Worm (Caenorhabditis elegans) whole organism, midembryonic: ENCODE measurements around the gene rpm-1.

Source experiments
- T22C8.4 ChIP-seq: fragments of 200-800 bp; sonication (Bioruptor generic); IDR thresholded peaks from 2 replicates; pipeline ENCODE4 v1.3.6; 2022; ENCODE audit warnings: missing genetic modification characterization, missing compliant biosample characterization
- cog-1 ChIP-seq: sonication (generic microtip); optimal IDR thresholded peaks from 2 replicates; lab custom pipeline; 2016; ENCODE audit warnings: missing genetic modification characterization, missing compliant biosample characterization
- flt-1 ChIP-seq: fragments of 200-800 bp; sonication (Bioruptor generic); IDR thresholded peaks from 2 replicates; pipeline ENCODE4 v1.3.6; 2022; ENCODE audit warnings: missing genetic modification characterization, missing compliant biosample characterization
- klf-2 ChIP-seq: fragments of 200-800 bp; sonication (Bioruptor generic); conservative IDR thresholded peaks from 2 replicates; pipeline ENCODE4 v1.3.6; 2022; ENCODE audit warnings: missing genetic modification reagents, missing genetic modification characterization, missing compliant biosample characterization
- med-1 ChIP-seq: sonication (generic microtip); optimal IDR thresholded peaks from 2 replicates; lab custom pipeline; 2017; ENCODE audit warnings: missing genetic modification characterization, mild to moderate bottlenecking, missing compliant biosample characterization, antibody characterized with exemption, missing genetic modification reagents; ENCODE audit not compliant: insufficient read depth
- ref-1 ChIP-seq: fragments of 200-800 bp; sonication (Bioruptor generic); conservative IDR thresholded peaks from 2 replicates; pipeline ENCODE4 v1.3.6; 2022; ENCODE audit warnings: missing genetic modification reagents, missing genetic modification characterization, missing compliant biosample characterization
- tab-1 ChIP-seq: fragments of 200-800 bp; sonication (Bioruptor generic); IDR thresholded peaks from 2 replicates; pipeline ENCODE4 v1.3.6; 2022; ENCODE audit warnings: missing genetic modification characterization, missing compliant biosample characterization
- ztf-23 ChIP-seq: fragments of 200-800 bp; sonication (Bioruptor generic); IDR thresholded peaks from 2 replicates; pipeline ENCODE4 v1.3.6; 2022; ENCODE audit warnings: missing genetic modification reagents, missing genetic modification characterization, missing compliant biosample characterization
- ztf-29 ChIP-seq: fragments of 200-800 bp; sonication (Bioruptor generic); IDR thresholded peaks from 2 replicates; pipeline ENCODE4 v1.3.6; 2022; ENCODE audit warnings: missing genetic modification reagents, missing genetic modification characterization, missing compliant biosample characterization

The rpm-1 gene

ce11 chrV:8773826-8774382, 45.9 kb downstream of the rpm-1 start, which contains the start of gene B0507.2:
Gene B0507.2, plus strand, starts transcription at chrV:8774332.
- no peak for TF ChIP-seq T22C8.4 (GFP tag; lab: Robert Waterston, UW)
- no peak for TF ChIP-seq ref-1 (GFP tag; lab: Robert Waterston, UW)
- TF ChIP-seq klf-2: no peak
- no peak for TF ChIP-seq ztf-23 (GFP tag; lab: Robert Waterston, UW)
- no peak for TF ChIP-seq tab-1 (GFP tag; lab: Robert Waterston, UW)
- no peak for TF ChIP-seq cog-1 (tag; lab: Kevin White, UChicago)

- TF ChIP-seq ref-1 (GFP tag; lab: Robert Waterston, UW) (no peak), T22C8.4 (GFP tag; lab: Robert Waterston, UW) (no peak), med-1 (GFP tag; lab: Kevin White, UChicago) (no peak), tab-1 (GFP tag; lab: Robert Waterston, UW) (no peak), ztf-29 (GFP tag; lab: Robert Waterston, UW) (no peak), ztf-23 (GFP tag; lab: Robert Waterston, UW) (no peak), klf-2 (no peak)
These were observed 48.2 kb downstream of the rpm-1 start, which contains the start of gene srx-115 for ce11 chrV:8771599-8771998. Gene srx-115, plus strand, starts transcription at chrV:8771899.

ce11 chrV:8769154-8769553, 50.6 kb downstream of the rpm-1 start:
- TF ChIP-seq T22C8.4 (GFP tag; lab: Robert Waterston, UW) (no peak), ztf-23 (GFP tag; lab: Robert Waterston, UW) (no peak), med-1 (GFP tag; lab: Kevin White, UChicago) (no peak), ref-1 (GFP tag; lab: Robert Waterston, UW) (no peak), flt-1 (GFP tag; lab: Robert Waterston, UW) (no peak), tab-1 (GFP tag; lab: Robert Waterston, UW) (no peak)

- TF ChIP-seq ref-1 (GFP tag; lab: Robert Waterston, UW) (no peak), flt-1 (GFP tag; lab: Robert Waterston, UW) (no peak), med-1 (GFP tag; lab: Kevin White, UChicago) (no peak), cog-1 (tag; lab: Kevin White, UChicago) (no peak), T22C8.4 (GFP tag; lab: Robert Waterston, UW) (no peak), klf-2 (no peak), ztf-29 (GFP tag; lab: Robert Waterston, UW) (no peak), ztf-23 (GFP tag; lab: Robert Waterston, UW) (no peak), tab-1 (GFP tag; lab: Robert Waterston, UW) (no peak)
These were observed 51.2 kb downstream of the rpm-1 start, which contains the start of gene B0507.3 for ce11 chrV:8768481-8768959. Gene B0507.3, plus strand, starts transcription at chrV:8768909.

- TF ChIP-seq tab-1 (GFP tag; lab: Robert Waterston, UW) (no peak), klf-2 (no peak), flt-1 (GFP tag; lab: Robert Waterston, UW) (no peak), ztf-29 (GFP tag; lab: Robert Waterston, UW) (no peak), T22C8.4 (GFP tag; lab: Robert Waterston, UW) (no peak), ref-1 (GFP tag; lab: Robert Waterston, UW) (no peak), med-1 (GFP tag; lab: Kevin White, UChicago) (no peak), ztf-23 (GFP tag; lab: Robert Waterston, UW) (no peak), cog-1 (tag; lab: Kevin White, UChicago) (no peak)
These were observed 52.3 kb downstream of the rpm-1 start for ce11 chrV:8767493-8767892.

- TF ChIP-seq med-1 (GFP tag; lab: Kevin White, UChicago) (no peak), flt-1 (GFP tag; lab: Robert Waterston, UW) (no peak), cog-1 (tag; lab: Kevin White, UChicago) (no peak), T22C8.4 (GFP tag; lab: Robert Waterston, UW) (no peak), ztf-23 (GFP tag; lab: Robert Waterston, UW) (no peak), klf-2 (no peak), ref-1 (GFP tag; lab: Robert Waterston, UW) (no peak), ztf-29 (GFP tag; lab: Robert Waterston, UW) (no peak), tab-1 (GFP tag; lab: Robert Waterston, UW) (no peak)
These were observed 52.7 kb downstream of the rpm-1 start for ce11 chrV:8767041-8767440.

- TF ChIP-seq med-1 (GFP tag; lab: Kevin White, UChicago) (no peak), klf-2 (no peak), T22C8.4 (GFP tag; lab: Robert Waterston, UW) (no peak), tab-1 (GFP tag; lab: Robert Waterston, UW) (no peak), cog-1 (tag; lab: Kevin White, UChicago) (no peak), flt-1 (GFP tag; lab: Robert Waterston, UW) (no peak)
These were observed 53.8 kb downstream of the rpm-1 start, which contains the start of gene B0507.9 for ce11 chrV:8765938-8766337. Gene B0507.9, minus strand, starts transcription at chrV:8766038.

ce11 chrV:8762861-8763260, 56.9 kb downstream of the rpm-1 start, which contains the start of gene B0507.8:
Gene B0507.8, minus strand, starts transcription at chrV:8762961.
- TF ChIP-seq ztf-29 (GFP tag; lab: Robert Waterston, UW) (no peak), flt-1 (GFP tag; lab: Robert Waterston, UW) (no peak), med-1 (GFP tag; lab: Kevin White, UChicago) (no peak), ref-1 (GFP tag; lab: Robert Waterston, UW) (no peak), cog-1 (tag; lab: Kevin White, UChicago) (no peak), ztf-23 (GFP tag; lab: Robert Waterston, UW) (no peak), T22C8.4 (GFP tag; lab: Robert Waterston, UW) (no peak), tab-1 (GFP tag; lab: Robert Waterston, UW) (no peak)

ce11 chrV:8760416-8760815, 59.3 kb downstream of the rpm-1 start, which contains the start of gene ddn-1:
Gene ddn-1, minus strand, starts transcription at chrV:8760516.
- no peak for TF ChIP-seq med-1 (GFP tag; lab: Kevin White, UChicago)
- TF ChIP-seq tab-1 (GFP tag; lab: Robert Waterston, UW): no peak
- TF ChIP-seq cog-1 (tag; lab: Kevin White, UChicago): no peak
- TF ChIP-seq flt-1 (GFP tag; lab: Robert Waterston, UW): no peak
- no peak for TF ChIP-seq klf-2
- no peak for TF ChIP-seq ref-1 (GFP tag; lab: Robert Waterston, UW)
- no peak for TF ChIP-seq T22C8.4 (GFP tag; lab: Robert Waterston, UW)
- no peak for TF ChIP-seq ztf-23 (GFP tag; lab: Robert Waterston, UW)
- TF ChIP-seq ztf-29 (GFP tag; lab: Robert Waterston, UW): no peak
